Worm (Caenorhabditis elegans) whole organism, L3 larva: Measurements from ENCODE around the gene ttc-39B.

Experiments
- aly-2 ChIP-seq: fragments of 150-350 bp; optimal IDR thresholded peaks from 2 replicates; lab custom pipeline; 2014; ENCODE audit warnings: missing biosample characterization, missing genetic modification characterization
- elt-2 ChIP-seq: sonication (generic microtip); optimal IDR thresholded peaks from 2 replicates; lab custom pipeline; 2016; ENCODE audit warnings: missing genetic modification reagents, mild to moderate bottlenecking, missing genetic modification characterization, missing compliant biosample characterization
- lin-15B ChIP-seq: fragments of 150-350 bp; optimal IDR thresholded peaks from 2 replicates; lab custom pipeline; 2014; ENCODE audit warnings: missing biosample characterization, missing genetic modification characterization
- pha-4 ChIP-seq: fragments of 150-350 bp; optimal IDR thresholded peaks from 2 replicates; lab custom pipeline; 2014; ENCODE audit warnings: missing biosample characterization, missing genetic modification reagents, missing genetic modification characterization
- pqm-1 ChIP-seq: fragments of 150-350 bp; optimal IDR thresholded peaks from 2 replicates; lab custom pipeline; 2017; ENCODE audit warnings: missing biosample characterization, missing genetic modification characterization, inconsistent platforms
- unc-39 ChIP-seq: sonication (generic microtip); optimal IDR thresholded peaks from 4 replicates; lab custom pipeline; 2017; ENCODE audit warnings: missing biosample characterization, missing genetic modification characterization

ttc-39B gene

ce11 chrII:6281903-6282302 lies 51.9 kb downstream of the ttc-39B start:
- TF ChIP-seq pqm-1 (tag; lab: Kevin White, UChicago), result peak; percentile 68
- TF ChIP-seq aly-2, result no peak
- TF ChIP-seq pha-4 (tag; lab: Kevin White, UChicago), result peak; percentile 9
- TF ChIP-seq unc-39, result no peak
- TF ChIP-seq elt-2 (tag; lab: Kevin White, UChicago), result peak; percentile 66
- peak; percentile 17 for TF ChIP-seq lin-15B (tag; lab: Kevin White, UChicago)
